Worm (Caenorhabditis elegans): ENCODE data around the gene C11H1.5.

ce11 chrX:14252042-14252441, 50.9 kb downstream of the C11H1.5 start, which contains the start of gene E02H4.6:
- TF ChIP-seq mes-2 (tag; optimal IDR thresholded peaks at IDR 0.05; ENCODE audit: poor library complexity, severe bottlenecking) (no peak), ces-1 (GFP tag; optimal IDR thresholded peaks at IDR 0.05) (no peak), pqm-1 (tag; optimal IDR thresholded peaks at IDR 0.05) (no peak), zag-1 (tag; optimal IDR thresholded peaks at IDR 0.05) (no peak), ceh-32 (tag; optimal IDR thresholded peaks at IDR 0.05; ENCODE audit: poor library complexity) (no peak), F44E2.7 (GFP tag; IDR thresholded peaks at IDR 0.05) (no peak), nhr-237 (tag; optimal IDR thresholded peaks at IDR 0.05) (no peak), nhr-10 (tag; optimal IDR thresholded peaks at IDR 0.05) (no peak), nhr-41 (GFP tag; IDR thresholded peaks at IDR 0.05) (no peak), daf-19 (GFP tag; conservative IDR thresholded peaks at IDR 0.05) (no peak), nhr-11 (tag; optimal IDR thresholded peaks at IDR 0.05) (no peak), fos-1 (tag; optimal IDR thresholded peaks at IDR 0.05) (no peak), jun-1 (tag; optimal IDR thresholded peaks at IDR 0.05) (no peak), egl-27 (tag; optimal IDR thresholded peaks at IDR 0.05) (no peak)
